Worm (Caenorhabditis elegans) whole organism, L4/young adult: Measurements from ENCODE around the gene C37C3.17.

Source experiments
- W03F9.2 ChIP-seq: fragments of 150-350 bp; optimal IDR thresholded peaks from 2 replicates; lab custom pipeline; 2014; ENCODE audit warnings: missing biosample characterization, missing genetic modification characterization
- him-1 ChIP-seq: sonication (generic microtip); optimal IDR thresholded peaks from 2 replicates; lab custom pipeline; 2016; ENCODE audit warnings: missing genotype, missing genetic modification reagents, missing genetic modification characterization, missing compliant biosample characterization

ce11 chrV:7891230-7891629 lies 29.5 kb upstream of the C37C3.17 start, which contains the start of gene F40A3.1:
- no peak for TF ChIP-seq W03F9.2 (tag; lab: Kevin White, UChicago)
- no peak for TF ChIP-seq him-1 (tag; lab: Kevin White, UChicago)
